Fruit fly (Drosophila melanogaster): ENCODE measurements around the gene mtm.

DNA sequence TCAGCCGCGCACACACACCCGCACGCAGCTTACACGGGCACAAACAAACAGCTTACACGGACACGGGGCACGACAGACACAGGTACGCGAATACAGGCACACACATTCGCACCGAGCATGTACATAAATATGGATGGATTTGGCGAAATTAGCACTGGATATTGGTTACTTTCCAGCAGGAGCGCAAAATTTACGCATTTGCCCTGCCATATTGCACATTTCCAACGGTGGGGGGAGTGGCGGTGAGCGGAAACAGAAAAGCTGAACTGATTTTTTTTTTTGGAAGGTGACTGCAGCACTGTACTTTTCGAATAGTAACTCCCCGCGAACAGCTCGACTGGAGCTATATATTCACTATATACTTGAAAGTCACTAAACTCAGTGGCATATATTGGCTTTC lies 38.4 kb downstream of the mtm start:
- TF ChIP-seq CG17361 (GFP tag; IDR thresholded peaks at IDR 0.05) (no peak), CG4707 (GFP tag; optimal IDR thresholded peaks at IDR 0.05) (no peak), B-H1 (GFP tag; IDR thresholded peaks at IDR 0.05) (no peak), CG4360 (GFP tag; IDR thresholded peaks at IDR 0.05) (no peak), nerfin-2 (GFP tag; IDR thresholded peaks at IDR 0.05; ENCODE audit: partially characterized antibody) (no peak), Aef1 (GFP tag; IDR thresholded peaks at IDR 0.05) (no peak), CG31441 (GFP tag; IDR thresholded peaks at IDR 0.05) (no peak), CG10209 (GFP tag; optimal IDR thresholded peaks at IDR 0.05) (no peak), sens-2 (GFP tag; IDR thresholded peaks at IDR 0.05) (no peak), CG4328 (GFP tag; optimal IDR thresholded peaks at IDR 0.05) (no peak), Bteb2 (GFP tag; optimal IDR thresholded peaks at IDR 0.05) (no peak), CG7271 (tag; optimal IDR thresholded peaks at IDR 0.05) (no peak), kay (GFP tag; optimal IDR thresholded peaks at IDR 0.05) (no peak)

Data from whole organism, embryonic.